Worm (Caenorhabditis elegans): ENCODE measurements around the gene F43G6.16.

ce11 chrII:11751615-11752174 is 30.7 kb downstream of the F43G6.16 start:
- TF ChIP-seq nhr-11 (tag; optimal IDR thresholded peaks at IDR 0.05) = no peak
- TF ChIP-seq nhr-237 (tag; optimal IDR thresholded peaks at IDR 0.05) = no peak
- no peak for TF ChIP-seq zag-1 (tag; optimal IDR thresholded peaks at IDR 0.05)

Measured in whole organism, L3 larva.